Fruit fly (Drosophila melanogaster) whole organism: ENCODE data around the gene CG5708.

Source experiments
- CG8478 ChIP-seq: fragments of >200 bp; optimal IDR thresholded peaks from 2 replicates; lab custom pipeline; 2018; ENCODE audit warnings: inconsistent platforms
- Dll ChIP-seq: fragments of >200 bp; optimal IDR thresholded peaks from 2 replicates; lab custom pipeline; 2017
- EcR ChIP-seq, 2 experiments: fragments of >200 bp; optimal IDR thresholded peaks; 2 replicates each; lab custom pipeline; 2017; ENCODE audit warnings: missing biosample characterization in 2 of 2, missing genetic modification characterization in 2 of 2, missing genetic modification reagents in 2 of 2
- pan ChIP-seq: fragments of >200 bp; optimal IDR thresholded peaks from 2 replicates; lab custom pipeline; 2017
- psq ChIP-seq: fragments of >200 bp; optimal IDR thresholded peaks from 2 replicates; lab custom pipeline; 2017
- usp ChIP-seq: fragments of >200 bp; optimal IDR thresholded peaks from 2 replicates; lab custom pipeline; 2017; ENCODE audit warnings: missing biosample characterization, missing genetic modification characterization, mixed read lengths

CG5708 gene

dm6 chr2L:10255725-10256158, 29.1 kb upstream of the CG5708 start, which contains the start of gene CG5676:
TSS of gene CG5676 (minus strand) at chr2L:10255891.
- TF ChIP-seq EcR (GFP tag; optimal IDR thresholded peaks at IDR 0.05; lab: Kevin White, UChicago) (no peak), CG8478 (lab: Kevin White, UChicago) (no peak), usp (GFP tag; lab: Kevin White, UChicago) (no peak), Dll (lab: Kevin White, UChicago) (no peak), psq (lab: Kevin White, UChicago) (no peak), pan (lab: Kevin White, UChicago) (no peak)

dm6 chr2L:10251592-10251991, 25.0 kb upstream of the CG5708 start, which contains the start of gene Ror:
TSS of gene Ror (plus strand) at chr2L:10251843.
- no peak for TF ChIP-seq pan (lab: Kevin White, UChicago)
- TF ChIP-seq usp (GFP tag; lab: Kevin White, UChicago): no peak

- TF ChIP-seq CG8478 (lab: Kevin White, UChicago) (no peak), psq (lab: Kevin White, UChicago) (no peak), EcR (GFP tag; optimal IDR thresholded peaks at IDR 0.05; lab: Kevin White, UChicago) (no peak), usp (GFP tag; lab: Kevin White, UChicago) (no peak), pan (lab: Kevin White, UChicago) (no peak), Dll (lab: Kevin White, UChicago) (no peak)
Measured at dm6 chr2L:10250441-10250847, 23.8 kb upstream of the CG5708 start, which contains the start of the genes bsk and CG31717. TSS of gene bsk (minus strand) at chr2L:10250501. TSS of gene CG31717 (plus strand) at chr2L:10250737.

dm6 chr2L:10249655-10250202, 23.1 kb upstream of the CG5708 start:
- TF ChIP-seq usp (GFP tag; lab: Kevin White, UChicago) (no peak), EcR (GFP tag; optimal IDR thresholded peaks at IDR 0.05; lab: Kevin White, UChicago) (no peak), Dll (lab: Kevin White, UChicago) (no peak), psq (lab: Kevin White, UChicago) (no peak), CG8478 (lab: Kevin White, UChicago) (no peak), pan (lab: Kevin White, UChicago) (no peak)

- TF ChIP-seq psq (lab: Kevin White, UChicago): no peak
- TF ChIP-seq Dll (lab: Kevin White, UChicago): no peak
- no peak for TF ChIP-seq pan (lab: Kevin White, UChicago)
- TF ChIP-seq EcR (GFP tag; optimal IDR thresholded peaks at IDR 0.05; lab: Kevin White, UChicago): no peak
- TF ChIP-seq usp (GFP tag; lab: Kevin White, UChicago): no peak
- TF ChIP-seq CG8478 (lab: Kevin White, UChicago): no peak
Measured at dm6 chr2L:10246785-10247190, 20.2 kb upstream of the CG5708 start, which contains the start of gene chico. TSS of gene chico (minus strand) at chr2L:10247078.

- TF ChIP-seq pan (lab: Kevin White, UChicago) (no peak), Dll (lab: Kevin White, UChicago) (no peak)
Measured at dm6 chr2L:10238726-10239652, 12.4 kb upstream of the CG5708 start, which contains the start of gene me31B. TSS of gene me31B (plus strand) at chr2L:10239341.

- TF ChIP-seq psq (lab: Kevin White, UChicago): no peak
- no peak for TF ChIP-seq usp (GFP tag; lab: Kevin White, UChicago)
- peak; percentile 8 for TF ChIP-seq pan (lab: Kevin White, UChicago)
Measured at dm6 chr2L:10237725-10238446, 11.3 kb upstream of the CG5708 start, which contains the start of gene mthl15. TSS of gene mthl15 (minus strand) at chr2L:10238317.

- TF ChIP-seq pan (lab: Kevin White, UChicago) (no peak), psq (lab: Kevin White, UChicago) (no peak), CG8478 (lab: Kevin White, UChicago) (no peak), usp (GFP tag; lab: Kevin White, UChicago) (no peak), EcR (GFP tag; optimal IDR thresholded peaks at IDR 0.05; lab: Kevin White, UChicago) (no peak), Dll (lab: Kevin White, UChicago) (no peak)
Measured at dm6 chr2L:10232827-10233226, 6.2 kb upstream of the CG5708 start.

dm6 chr2L:10232152-10232816, 5.7 kb upstream of the CG5708 start, which contains the start of gene eEF1delta:
TSS of gene eEF1delta (plus strand) at chr2L:10232507.
- TF ChIP-seq Dll (lab: Kevin White, UChicago): no peak
- no peak for TF ChIP-seq usp (GFP tag; lab: Kevin White, UChicago)
- no peak for TF ChIP-seq psq (lab: Kevin White, UChicago)
- no peak for TF ChIP-seq EcR (GFP tag; optimal IDR thresholded peaks at IDR 0.05; lab: Kevin White, UChicago)
- no peak for TF ChIP-seq pan (lab: Kevin White, UChicago)
- TF ChIP-seq CG8478 (lab: Kevin White, UChicago): no peak

- TF ChIP-seq CG8478 (lab: Kevin White, UChicago) (no peak), usp (GFP tag; lab: Kevin White, UChicago) (no peak), psq (lab: Kevin White, UChicago) (no peak), pan (lab: Kevin White, UChicago) (no peak), Dll (lab: Kevin White, UChicago) (no peak), EcR (GFP tag; optimal IDR thresholded peaks at IDR 0.05; lab: Kevin White, UChicago) (no peak)
Measured at dm6 chr2L:10231510-10231909, 4.9 kb upstream of the CG5708 start, which contains the start of gene ova. TSS of gene ova (minus strand) at chr2L:10231692.
